Worm (Caenorhabditis elegans): Measurements from ENCODE around the gene B0454.5.

B0454.5 gene

DNA sequence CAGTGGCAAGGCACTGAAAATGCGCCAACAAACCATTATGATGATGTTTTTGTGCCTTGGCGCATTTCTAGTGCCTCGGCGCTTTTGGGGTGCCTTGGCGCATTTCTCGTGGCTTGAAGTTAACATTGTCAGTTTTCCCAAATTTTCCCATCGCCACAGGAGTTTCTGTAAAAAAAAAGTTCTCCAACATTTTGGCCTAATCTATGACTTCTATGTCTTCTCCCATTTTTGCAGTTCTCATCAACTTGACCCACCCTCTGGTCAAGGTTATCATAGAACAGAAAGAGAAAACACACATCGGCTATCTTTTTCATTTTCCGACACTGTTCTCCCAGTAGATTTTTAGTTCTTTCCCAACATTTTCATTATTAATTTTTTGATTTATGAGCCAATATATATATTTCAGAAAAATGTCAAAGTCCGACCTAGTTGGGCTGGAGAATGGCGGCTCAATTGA lies at the start of gene B0454.5, which contains the start of gene B0454.26:
Gene B0454.5 (plus strand): TSS at position 407 of the 457 bp plus-strand sequence.
Gene B0454.26 (minus strand): TSS at position 101 of the 457 bp plus-strand sequence.
- no peak for TF ChIP-seq unc-62 (GFP tag; optimal IDR thresholded peaks at IDR 0.05)

DNA sequence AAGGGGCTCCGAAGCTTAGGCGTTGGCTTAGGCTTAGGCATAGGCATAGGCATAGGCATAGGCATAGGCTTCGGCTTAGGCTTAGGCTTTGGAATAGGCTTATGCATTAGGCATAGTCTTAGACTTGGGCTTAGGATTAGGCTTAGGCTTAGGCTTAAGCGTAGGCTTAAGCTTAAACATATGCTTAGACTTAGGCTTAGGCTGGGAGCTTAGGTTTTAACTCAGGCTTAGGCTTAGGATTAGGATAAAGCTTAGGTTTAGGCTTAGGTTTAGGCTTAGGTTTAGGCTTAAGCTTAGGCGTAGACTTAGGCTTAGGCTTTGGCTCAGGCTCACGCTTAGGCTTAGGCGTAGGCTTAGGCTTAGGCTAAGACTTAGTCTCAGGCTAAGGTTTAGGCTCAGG lies 48.6 kb upstream of the B0454.5 start:
- no peak for TF ChIP-seq unc-62 (GFP tag; optimal IDR thresholded peaks at IDR 0.05)

DNA sequence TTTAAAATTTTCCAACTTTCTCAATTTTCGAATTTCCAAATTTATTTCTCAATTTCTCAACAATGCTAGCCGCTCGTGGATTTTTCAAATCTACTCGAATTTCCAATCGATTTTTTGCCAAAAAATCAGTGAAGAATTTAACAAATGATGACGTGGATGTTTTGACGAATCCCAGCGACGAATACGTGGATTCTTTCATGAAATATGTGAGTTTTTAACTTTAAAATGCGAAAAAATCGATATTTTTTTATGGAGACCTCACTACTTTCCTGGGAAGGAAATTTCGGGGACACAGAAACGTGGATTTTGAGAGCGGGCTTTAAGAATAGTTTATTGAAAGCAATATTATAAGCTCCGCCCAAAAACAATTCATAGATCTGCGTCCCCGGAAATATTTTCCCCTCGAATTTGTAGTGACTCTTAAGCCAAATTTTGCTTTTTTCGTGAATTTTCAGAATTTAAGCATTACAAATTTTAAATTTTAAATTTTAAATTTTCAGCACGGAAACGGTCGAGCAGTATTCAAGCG lies 47.0 kb upstream of the B0454.5 start, which contains the start of gene K08A2.2:
Gene K08A2.2 (plus strand): TSS at position 51 of the 529 bp plus-strand sequence.
- no peak for TF ChIP-seq unc-62 (GFP tag; optimal IDR thresholded peaks at IDR 0.05)

DNA sequence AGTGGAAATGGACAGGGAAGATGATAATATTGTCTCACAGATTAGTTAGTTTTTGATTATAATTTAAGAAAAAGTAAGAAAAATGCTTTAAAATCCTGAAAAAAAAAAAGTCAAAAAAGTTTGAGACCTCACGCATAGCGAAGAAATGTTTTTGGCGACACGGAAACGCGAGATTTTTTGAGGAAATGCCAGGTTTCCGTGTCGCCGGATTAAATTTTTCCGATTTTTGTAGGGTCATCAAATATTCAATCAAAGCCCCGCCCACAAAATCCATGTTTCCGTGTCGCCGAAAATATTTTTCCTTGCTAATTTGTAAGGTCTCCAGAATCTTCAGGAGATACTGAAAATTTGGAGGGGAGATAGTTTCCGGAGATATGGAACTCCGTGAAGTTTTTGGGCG lies 46.4 kb upstream of the B0454.5 start:
- no peak for TF ChIP-seq unc-62 (GFP tag; optimal IDR thresholded peaks at IDR 0.05)

DNA sequence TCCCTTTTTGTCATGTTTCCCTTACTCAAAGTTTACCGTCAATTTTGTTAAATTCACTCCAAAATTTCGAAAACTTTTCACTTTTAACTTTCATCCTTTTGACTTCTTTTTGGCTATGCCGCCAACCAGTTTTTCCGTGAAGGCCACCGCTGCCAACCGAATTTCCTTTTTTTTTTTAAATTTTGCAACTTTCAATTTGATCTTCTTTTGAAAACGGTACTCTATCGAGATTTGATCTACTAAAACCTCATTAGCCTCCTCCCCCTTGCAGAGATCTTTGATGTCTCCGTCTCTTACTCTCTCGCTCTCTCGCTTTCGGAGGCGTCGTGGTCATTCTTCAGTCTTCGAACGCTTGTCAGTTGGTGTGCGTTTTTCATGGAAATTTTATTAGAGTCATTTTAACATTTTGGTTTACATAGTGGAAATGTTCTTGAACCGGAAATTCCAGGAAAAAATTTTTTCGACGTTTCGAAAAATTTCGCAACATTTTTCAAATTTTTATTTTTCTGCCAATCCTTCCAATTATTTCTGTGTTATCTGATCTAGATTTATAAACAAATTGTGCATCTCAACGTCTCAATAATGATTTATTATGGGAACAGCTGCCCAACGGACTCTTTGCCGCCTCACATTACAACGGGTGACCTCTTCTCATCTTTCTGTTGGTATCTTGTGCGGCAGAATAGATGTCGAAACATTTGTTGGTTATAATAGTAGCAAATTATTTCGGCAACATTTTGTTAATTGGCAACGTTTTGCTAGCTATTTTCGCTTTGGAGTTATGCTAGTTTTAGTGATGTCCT lies 43.9 kb upstream of the B0454.5 start:
- no peak for TF ChIP-seq unc-62 (GFP tag; optimal IDR thresholded peaks at IDR 0.05)

- TF ChIP-seq unc-62 (GFP tag; optimal IDR thresholded peaks at IDR 0.05) = no peak
These were observed 41.9 kb upstream of the B0454.5 start, which contains the start of gene lido-8 for ce11 chrII:2996721-2997120. Gene lido-8 (plus strand): TSS chrII:2997021.

ce11 chrII:2997828-2998441 lies 40.7 kb upstream of the B0454.5 start:
- TF ChIP-seq unc-62 (GFP tag; optimal IDR thresholded peaks at IDR 0.05) = no peak

DNA sequence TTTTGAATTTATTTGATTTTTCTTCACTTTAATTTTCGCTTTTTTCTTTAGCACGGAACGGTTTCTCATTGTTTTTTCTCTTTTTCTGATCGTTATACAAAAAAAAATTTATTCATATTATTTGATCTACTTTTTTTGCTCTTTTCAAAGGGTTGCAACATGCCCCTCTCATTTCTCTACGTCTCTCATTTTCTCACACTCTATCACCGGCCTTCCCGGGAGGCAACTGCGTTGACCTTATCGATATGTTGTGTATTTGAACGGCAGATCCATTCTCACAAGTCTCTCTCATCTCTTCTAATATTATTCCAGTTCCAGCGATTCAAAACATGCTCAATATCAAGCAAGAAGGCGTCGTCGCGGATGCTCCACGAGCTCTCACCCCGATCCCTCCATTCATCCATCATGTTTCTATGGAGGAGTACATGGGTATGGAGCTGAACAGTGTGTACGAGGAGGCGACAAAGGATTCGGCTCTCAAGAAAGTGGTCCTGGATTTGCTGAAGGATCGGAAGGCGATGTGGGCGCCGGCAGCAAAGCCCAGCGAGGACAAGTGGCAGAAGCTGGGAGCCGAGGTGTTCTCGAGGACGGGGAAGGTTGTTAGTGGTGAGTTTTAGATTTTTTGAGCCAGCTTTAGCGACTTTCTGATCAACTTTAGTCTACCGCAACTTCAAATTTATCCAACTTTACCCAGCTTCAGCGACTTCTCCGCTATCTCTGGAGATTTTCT lies 38.0 kb upstream of the B0454.5 start, which contains the start of gene lido-9:
Gene lido-9 (plus strand): TSS at position 234 of the 730 bp plus-strand sequence.
- no peak for TF ChIP-seq unc-62 (GFP tag; optimal IDR thresholded peaks at IDR 0.05)

- no peak for TF ChIP-seq unc-62 (GFP tag; optimal IDR thresholded peaks at IDR 0.05)
These were observed 36.4 kb upstream of the B0454.5 start, which contains the start of gene lido-10 for ce11 chrII:3002211-3002610. Gene lido-10 (plus strand): TSS chrII:3002511.

ce11 chrII:3003667-3004066 lies 35.0 kb upstream of the B0454.5 start, which contains the start of gene lido-11:
Gene lido-11 (plus strand): TSS chrII:3003967.
- TF ChIP-seq unc-62 (GFP tag; optimal IDR thresholded peaks at IDR 0.05) = no peak

- TF ChIP-seq unc-62 (GFP tag; optimal IDR thresholded peaks at IDR 0.05) = no peak
These were observed 33.2 kb upstream of the B0454.5 start, which contains the start of gene lido-12 for ce11 chrII:3005499-3005898. Gene lido-12 (plus strand): TSS chrII:3005799.

DNA sequence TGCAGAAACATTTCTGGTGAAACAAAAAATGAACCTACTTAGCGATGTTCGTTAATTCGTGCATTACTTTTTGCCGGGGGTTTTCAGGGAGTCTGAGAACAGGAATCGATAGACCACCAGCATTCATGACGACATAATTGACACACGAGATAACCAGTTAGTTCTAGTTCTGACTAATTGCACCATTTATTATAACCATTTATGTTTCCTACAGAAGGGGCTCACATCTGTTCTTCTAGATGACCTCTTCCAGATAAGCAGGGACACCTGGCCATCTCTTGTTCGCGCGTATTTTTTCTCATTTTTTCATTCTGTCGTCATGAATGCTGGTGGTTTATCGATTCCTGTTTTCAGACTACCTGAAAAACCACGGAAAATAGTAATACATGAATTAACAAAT lies 30.3 kb upstream of the B0454.5 start, which contains the start of gene sdz-5:
Gene sdz-5 (plus strand): TSS at position 301 of the 400 bp plus-strand sequence.
- TF ChIP-seq unc-62 (GFP tag; optimal IDR thresholded peaks at IDR 0.05) = no peak

ce11 chrII:3012133-3012532 lies 26.5 kb upstream of the B0454.5 start, which contains the start of gene C41H7.9:
Gene C41H7.9 (minus strand): TSS chrII:3012233.
- no peak for TF ChIP-seq unc-62 (GFP tag; optimal IDR thresholded peaks at IDR 0.05)

- no peak for TF ChIP-seq unc-62 (GFP tag; optimal IDR thresholded peaks at IDR 0.05)
These were observed 24.3 kb upstream of the B0454.5 start, which contains the start of gene C41H7.2 for ce11 chrII:3014196-3014849. Gene C41H7.2 (plus strand): TSS chrII:3014817.

DNA sequence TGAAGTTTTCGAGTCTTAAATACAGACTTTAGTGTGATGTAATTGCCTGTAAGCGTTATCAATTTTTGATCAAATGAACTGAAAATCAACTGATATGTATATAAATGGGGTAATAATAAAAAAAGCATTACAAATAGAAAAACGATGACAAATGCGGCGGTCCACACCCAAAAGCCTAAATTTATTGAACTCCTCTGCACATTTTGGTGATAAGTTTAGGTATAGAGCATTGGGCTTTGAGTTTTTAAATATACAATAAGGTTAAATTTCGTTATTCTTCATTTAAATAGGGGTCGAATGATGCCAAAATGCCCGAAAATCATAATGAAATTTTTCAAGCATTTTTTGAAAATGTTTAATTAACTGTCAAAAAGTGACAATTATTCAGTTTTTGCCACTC lies 18.9 kb upstream of the B0454.5 start, which contains the start of gene clec-3:
Gene clec-3 (minus strand): TSS at position 101 of the 400 bp plus-strand sequence.
- TF ChIP-seq unc-62 (GFP tag; optimal IDR thresholded peaks at IDR 0.05) = no peak

Data from whole organism, dauer.